Fruit fly (Drosophila melanogaster): ENCODE data around the gene Ptpmeg2.

Ptpmeg2 gene

dm6 chrX:9653986-9654688 is 4.8 kb downstream of the Ptpmeg2 start:
- TF ChIP-seq CG13204 (GFP tag; optimal IDR thresholded peaks at IDR 0.05) (no peak), CG34367 (tag; optimal IDR thresholded peaks at IDR 0.05) (no peak), CG12605 (GFP tag; IDR thresholded peaks at IDR 0.05) (no peak), EcR (GFP tag; optimal IDR thresholded peaks at IDR 0.05) (peak; percentile 97), gl (tag; optimal IDR thresholded peaks at IDR 0.05) (no peak), fd96Ca (GFP tag; IDR thresholded peaks at IDR 0.05) (0 out of 3 replicates have a peak, but pooled peaks have one; percentile 18), CG10348 (GFP tag; IDR thresholded peaks at IDR 0.05) (no peak), CG17806 (tag; optimal IDR thresholded peaks at IDR 0.05) (peak; percentile 35), CG8159 (tag; optimal IDR thresholded peaks at IDR 0.05) (peak; percentile 40), CG15710 (tag; optimal IDR thresholded peaks at IDR 0.05) (peak; percentile 44), Pif1A (GFP tag; optimal IDR thresholded peaks at IDR 0.05) (no peak), CG14655 (GFP tag; optimal IDR thresholded peaks at IDR 0.05) (peak; percentile 86), D1 (tag; optimal IDR thresholded peaks at IDR 0.05) (no peak), Pif1B (GFP tag; optimal IDR thresholded peaks at IDR 0.05) (no peak), CG4496 (GFP tag; IDR thresholded peaks at IDR 0.05) (no peak), Ets98B (GFP tag; IDR thresholded peaks at IDR 0.05) (no peak), CG9948 (tag; optimal IDR thresholded peaks at IDR 0.05) (peak; percentile 62), rn (GFP tag; IDR thresholded peaks at IDR 0.05) (no peak), CG8301 (tag; optimal IDR thresholded peaks at IDR 0.05) (peak; percentile 76), CG32121 (GFP tag; IDR thresholded peaks at IDR 0.05) (no peak), Snoo (tag; optimal IDR thresholded peaks at IDR 0.05) (no peak)

dm6 chrX:9653242-9653641 is 5.7 kb downstream of the Ptpmeg2 start:
- TF ChIP-seq CG12605 (GFP tag; IDR thresholded peaks at IDR 0.05) (no peak), Pif1A (GFP tag; optimal IDR thresholded peaks at IDR 0.05) (peak; percentile 50), CG4496 (GFP tag; IDR thresholded peaks at IDR 0.05) (peak; percentile 68; the same call in 2 of the 3 replicates), Snoo (tag; optimal IDR thresholded peaks at IDR 0.05) (no peak), CG8301 (tag; optimal IDR thresholded peaks at IDR 0.05) (peak; percentile 63), CG13204 (GFP tag; optimal IDR thresholded peaks at IDR 0.05) (no peak), rn (GFP tag; IDR thresholded peaks at IDR 0.05) (no peak), CG32121 (GFP tag; IDR thresholded peaks at IDR 0.05) (no peak), Ets98B (GFP tag; IDR thresholded peaks at IDR 0.05) (peak; percentile 42; the same call in 1 of the 2 replicates), CG9948 (tag; optimal IDR thresholded peaks at IDR 0.05) (no peak), Pif1B (GFP tag; optimal IDR thresholded peaks at IDR 0.05) (no peak), EcR (GFP tag; optimal IDR thresholded peaks at IDR 0.05) (no peak), CG8159 (tag; optimal IDR thresholded peaks at IDR 0.05) (no peak), CG17806 (tag; optimal IDR thresholded peaks at IDR 0.05) (no peak), CG15710 (tag; optimal IDR thresholded peaks at IDR 0.05) (no peak), gl (tag; optimal IDR thresholded peaks at IDR 0.05) (no peak), CG34367 (tag; optimal IDR thresholded peaks at IDR 0.05) (no peak), CG14655 (GFP tag; optimal IDR thresholded peaks at IDR 0.05) (peak; percentile 65), CG10348 (GFP tag; IDR thresholded peaks at IDR 0.05) (no peak), D1 (tag; optimal IDR thresholded peaks at IDR 0.05) (no peak), fd96Ca (GFP tag; IDR thresholded peaks at IDR 0.05) (no peak)

- TF ChIP-seq CG32121 (GFP tag; IDR thresholded peaks at IDR 0.05) (no peak), CG8159 (tag; optimal IDR thresholded peaks at IDR 0.05) (peak; percentile 35), fd96Ca (GFP tag; IDR thresholded peaks at IDR 0.05) (peak; percentile 41; the same call in 1 of the 3 replicates), gl (tag; optimal IDR thresholded peaks at IDR 0.05) (peak; percentile 1), Ets98B (GFP tag; IDR thresholded peaks at IDR 0.05) (0 out of 2 replicates have a peak, but pooled peaks have one; percentile 16), CG34367 (tag; optimal IDR thresholded peaks at IDR 0.05) (peak; percentile 7), CG17806 (tag; optimal IDR thresholded peaks at IDR 0.05) (peak; percentile 46), Snoo (tag; optimal IDR thresholded peaks at IDR 0.05) (peak; percentile 7), Pif1A (GFP tag; optimal IDR thresholded peaks at IDR 0.05) (no peak), D1 (tag; optimal IDR thresholded peaks at IDR 0.05) (no peak), CG9948 (tag; optimal IDR thresholded peaks at IDR 0.05) (peak; percentile 29), CG14655 (GFP tag; optimal IDR thresholded peaks at IDR 0.05) (peak; percentile 51), CG8301 (tag; optimal IDR thresholded peaks at IDR 0.05) (peak; percentile 17), CG12605 (GFP tag; IDR thresholded peaks at IDR 0.05) (no peak), CG10348 (GFP tag; IDR thresholded peaks at IDR 0.05) (no peak), CG4496 (GFP tag; IDR thresholded peaks at IDR 0.05) (peak; percentile 50; the same call in 2 of the 3 replicates), rn (GFP tag; IDR thresholded peaks at IDR 0.05) (no peak), Pif1B (GFP tag; optimal IDR thresholded peaks at IDR 0.05) (peak; percentile 9), CG15710 (tag; optimal IDR thresholded peaks at IDR 0.05) (peak; percentile 52), CG13204 (GFP tag; optimal IDR thresholded peaks at IDR 0.05) (no peak), EcR (GFP tag; optimal IDR thresholded peaks at IDR 0.05) (no peak)
Measured at dm6 chrX:9652006-9652405, 6.9 kb downstream of the Ptpmeg2 start.

dm6 chrX:9650757-9651594 is 8.0 kb downstream of the Ptpmeg2 start:
- peak; percentile 85 for TF ChIP-seq CG10348 (GFP tag; IDR thresholded peaks at IDR 0.05)
- TF ChIP-seq CG14655 (GFP tag; optimal IDR thresholded peaks at IDR 0.05) = peak; percentile 99
- peak; percentile 98 for TF ChIP-seq EcR (GFP tag; optimal IDR thresholded peaks at IDR 0.05)
- peak; percentile 97 for TF ChIP-seq CG9948 (tag; optimal IDR thresholded peaks at IDR 0.05)
- peak; percentile 82 for TF ChIP-seq D1 (tag; optimal IDR thresholded peaks at IDR 0.05)
- peak; percentile 99 for TF ChIP-seq CG4496 (GFP tag; IDR thresholded peaks at IDR 0.05)
- peak; percentile 96 for TF ChIP-seq CG32121 (GFP tag; IDR thresholded peaks at IDR 0.05)
- peak; percentile 97 for TF ChIP-seq CG13204 (GFP tag; optimal IDR thresholded peaks at IDR 0.05)
- peak; percentile 98 for TF ChIP-seq Pif1B (GFP tag; optimal IDR thresholded peaks at IDR 0.05)
- TF ChIP-seq CG8159 (tag; optimal IDR thresholded peaks at IDR 0.05) = peak; percentile 97
- TF ChIP-seq CG17806 (tag; optimal IDR thresholded peaks at IDR 0.05) = peak; percentile 96
- TF ChIP-seq rn (GFP tag; IDR thresholded peaks at IDR 0.05) = peak; percentile 96
- peak; percentile 98 for TF ChIP-seq fd96Ca (GFP tag; IDR thresholded peaks at IDR 0.05)
- peak; percentile 98 for TF ChIP-seq CG8301 (tag; optimal IDR thresholded peaks at IDR 0.05)
- peak; percentile 98 for TF ChIP-seq Ets98B (GFP tag; IDR thresholded peaks at IDR 0.05)
- TF ChIP-seq CG34367 (tag; optimal IDR thresholded peaks at IDR 0.05) = peak; percentile 98
- TF ChIP-seq CG12605 (GFP tag; IDR thresholded peaks at IDR 0.05) = peak; percentile 97
- TF ChIP-seq Snoo (tag; optimal IDR thresholded peaks at IDR 0.05) = peak; percentile 98
- TF ChIP-seq CG15710 (tag; optimal IDR thresholded peaks at IDR 0.05) = peak; percentile 98
- peak; percentile 96 for TF ChIP-seq gl (tag; optimal IDR thresholded peaks at IDR 0.05)
- peak; percentile 97 for TF ChIP-seq Pif1A (GFP tag; optimal IDR thresholded peaks at IDR 0.05)

Data from whole organism, pupa.